Worm (Caenorhabditis elegans): ENCODE measurements around the gene F19B10.1.

ce11 chrII:3684487-3685067, 1.6 kb downstream of the F19B10.1 start:
- TF ChIP-seq pha-4 (tag; optimal IDR thresholded peaks at IDR 0.05) (no peak), sdc-2 (tag; optimal IDR thresholded peaks at IDR 0.05) (no peak), ceh-19 (GFP tag; optimal IDR thresholded peaks at IDR 0.05) (no peak), pqm-1 (tag; optimal IDR thresholded peaks at IDR 0.05) (no peak), tbx-2 (tag; optimal IDR thresholded peaks at IDR 0.05) (no peak), rnt-1 (tag; optimal IDR thresholded peaks at IDR 0.05) (no peak), fkh-10 (GFP tag; optimal IDR thresholded peaks at IDR 0.05) (no peak), T23F11.4 (GFP tag; optimal IDR thresholded peaks at IDR 0.05) (no peak), lim-6 (tag; optimal IDR thresholded peaks at IDR 0.05) (no peak), ets-4 (tag; optimal IDR thresholded peaks at IDR 0.05) (no peak), ceh-14 (tag; optimal IDR thresholded peaks at IDR 0.05) (no peak), elt-2 (tag; optimal IDR thresholded peaks at IDR 0.05) (no peak)
